Worm (Caenorhabditis elegans) whole organism, L1 larva: Measurements from ENCODE around the gene col-172.

Experiments
- aha-1 ChIP-seq: fragments of 150-350 bp; optimal IDR thresholded peaks from 2 replicates; lab custom pipeline; 2014; ENCODE audit warnings: missing biosample characterization, missing genetic modification characterization
- alr-1 ChIP-seq: fragments of 200-800 bp; sonication (Bioruptor generic); optimal IDR thresholded peaks from 2 replicates; lab custom pipeline; 2018; ENCODE audit warnings: borderline replicate concordance, mild to moderate bottlenecking, missing genetic modification characterization, missing compliant biosample characterization
- ceh-63 ChIP-seq: fragments of 200-800 bp; sonication (Bioruptor generic); optimal IDR thresholded peaks from 2 replicates; lab custom pipeline; 2018; ENCODE audit warnings: mild to moderate bottlenecking, missing genetic modification characterization, missing compliant biosample characterization
- ces-1 ChIP-seq: fragments of 150-350 bp; optimal IDR thresholded peaks from 2 replicates; lab custom pipeline; 2014; ENCODE audit warnings: missing biosample characterization, missing genetic modification reagents, missing genetic modification characterization
- dpl-1 ChIP-seq, 3 experiments: fragments of 150-350 bp in 2 of 3; sonication (generic microtip) in 1 of 3; optimal IDR thresholded peaks; 2 replicates each; lab custom pipeline; 2014 to 2017; ENCODE audit warnings: missing biosample characterization in 3 of 3, missing genetic modification characterization in 3 of 3, missing genetic modification reagents in 3 of 3
- dsc-1 ChIP-seq: sonication (generic microtip); optimal IDR thresholded peaks from 2 replicates; lab custom pipeline; 2016; ENCODE audit warnings: mild to moderate bottlenecking, missing genetic modification characterization, missing compliant biosample characterization
- efl-3 ChIP-seq: fragments of 200-800 bp; sonication (Bioruptor generic); optimal IDR thresholded peaks from 2 replicates; lab custom pipeline; 2018; ENCODE audit warnings: mild to moderate bottlenecking, missing genetic modification characterization, missing compliant biosample characterization
- egl-13 ChIP-seq: sonication (generic microtip); optimal IDR thresholded peaks from 2 replicates; lab custom pipeline; 2016; ENCODE audit warnings: missing genotype, missing genetic modification reagents, missing genetic modification characterization, missing compliant biosample characterization
- egl-27 ChIP-seq, 2 experiments: fragments of 150-350 bp in 1 of 2; sonication (generic microtip); optimal IDR thresholded peaks; 3 replicates each; lab custom pipeline; 2017 to 2018; ENCODE audit warnings: missing biosample characterization in 2 of 2, missing genetic modification characterization in 2 of 2, missing genetic modification reagents in 2 of 2
- elt-2 ChIP-seq: sonication (generic microtip); optimal IDR thresholded peaks from 2 replicates; lab custom pipeline; 2016; ENCODE audit warnings: missing genetic modification characterization, mild to moderate bottlenecking, inconsistent platforms, missing compliant biosample characterization, missing genetic modification reagents
- elt-3 ChIP-seq, 6 experiments: fragments of 150-350 bp in 1 of 6; sonication (generic microtip); optimal IDR thresholded peaks; 2 replicates each; lab custom pipeline; 2017 to 2018; ENCODE audit warnings: missing biosample characterization in 6 of 6, missing genetic modification characterization in 6 of 6, inconsistent platforms in 1 of 6
- fkh-10 ChIP-seq: sonication (generic microtip); optimal IDR thresholded peaks from 2 replicates; lab custom pipeline; 2017; ENCODE audit warnings: missing biosample characterization, missing genetic modification reagents, missing genetic modification characterization
- fkh-8 ChIP-seq: sonication (generic microtip); optimal IDR thresholded peaks from 2 replicates; lab custom pipeline; 2016; ENCODE audit warnings: mild to moderate bottlenecking, missing genetic modification characterization, missing compliant biosample characterization
- hlh-17 ChIP-seq: fragments of 200-800 bp; sonication (Bioruptor generic); optimal IDR thresholded peaks from 2 replicates; lab custom pipeline; 2018; ENCODE audit warnings: missing genetic modification characterization, mild to moderate bottlenecking, missing compliant biosample characterization, moderate library complexity, borderline replicate concordance
- hlh-4 ChIP-seq: sonication (generic microtip); optimal IDR thresholded peaks from 2 replicates; lab custom pipeline; 2016; ENCODE audit warnings: mild to moderate bottlenecking, missing genetic modification characterization, missing compliant biosample characterization
- hpl-2 ChIP-seq: fragments of 150-350 bp; optimal IDR thresholded peaks from 2 replicates; lab custom pipeline; 2014; ENCODE audit warnings: missing biosample characterization, missing genetic modification reagents, missing genetic modification characterization
- lin-14 ChIP-seq: fragments of 200-800 bp; sonication (Bioruptor generic); optimal IDR thresholded peaks from 2 replicates; lab custom pipeline; 2018; ENCODE audit warnings: mild to moderate bottlenecking, missing genetic modification characterization, moderate library complexity, missing compliant biosample characterization
- nhr-20 ChIP-seq: sonication (generic microtip); optimal IDR thresholded peaks from 2 replicates; lab custom pipeline; 2016; ENCODE audit warnings: mild to moderate bottlenecking, missing genetic modification characterization, missing compliant biosample characterization
- nhr-47 ChIP-seq: sonication (generic microtip); optimal IDR thresholded peaks from 2 replicates; lab custom pipeline; 2016; ENCODE audit warnings: mild to moderate bottlenecking, missing genetic modification characterization, moderate library complexity, missing compliant biosample characterization
- nhr-85 ChIP-seq: sonication (generic microtip); peaks from one replicate; lab custom pipeline; 2016; ENCODE audit warnings: missing genetic modification characterization, inconsistent platforms, missing compliant biosample characterization
- skn-1 ChIP-seq: fragments of 150-350 bp; optimal IDR thresholded peaks from 2 replicates; lab custom pipeline; 2014; ENCODE audit warnings: missing biosample characterization, missing genetic modification characterization
- snu-23 ChIP-seq: sonication (generic microtip); optimal IDR thresholded peaks from 2 replicates; lab custom pipeline; 2016; ENCODE audit warnings: missing genetic modification characterization, missing compliant biosample characterization
- tbx-2 ChIP-seq: sonication (generic microtip); optimal IDR thresholded peaks from 2 replicates; lab custom pipeline; 2016; ENCODE audit warnings: missing genetic modification characterization, missing compliant biosample characterization
- unc-130 ChIP-seq: fragments of 150-350 bp; optimal IDR thresholded peaks from 2 replicates; lab custom pipeline; 2017; ENCODE audit warnings: missing biosample characterization, missing genetic modification characterization, inconsistent platforms
- unc-98 ChIP-seq: fragments of 200-800 bp; sonication (Bioruptor generic); IDR thresholded peaks from 2 replicates; pipeline ENCODE4 v1.3.6; 2022; ENCODE audit warnings: missing genetic modification characterization, missing compliant biosample characterization
- vab-15 ChIP-seq: sonication (generic microtip); optimal IDR thresholded peaks from 2 replicates; lab custom pipeline; 2017; ENCODE audit warnings: missing genotype, mild to moderate bottlenecking, missing genetic modification characterization, missing compliant biosample characterization
- zip-4 ChIP-seq: fragments of 200-800 bp; sonication (Bioruptor generic); optimal IDR thresholded peaks from 2 replicates; lab custom pipeline; 2018; ENCODE audit warnings: mild to moderate bottlenecking, missing genetic modification characterization, moderate library complexity, missing compliant biosample characterization
- ztf-11 ChIP-seq, 2 experiments: sonication (generic microtip); optimal IDR thresholded peaks; 2 replicates each; lab custom pipeline; 2016 to 2017; ENCODE audit warnings: missing genetic modification characterization in 2 of 2, missing biosample characterization in 1 of 2, missing compliant biosample characterization in 1 of 2

Gene col-172

DNA sequence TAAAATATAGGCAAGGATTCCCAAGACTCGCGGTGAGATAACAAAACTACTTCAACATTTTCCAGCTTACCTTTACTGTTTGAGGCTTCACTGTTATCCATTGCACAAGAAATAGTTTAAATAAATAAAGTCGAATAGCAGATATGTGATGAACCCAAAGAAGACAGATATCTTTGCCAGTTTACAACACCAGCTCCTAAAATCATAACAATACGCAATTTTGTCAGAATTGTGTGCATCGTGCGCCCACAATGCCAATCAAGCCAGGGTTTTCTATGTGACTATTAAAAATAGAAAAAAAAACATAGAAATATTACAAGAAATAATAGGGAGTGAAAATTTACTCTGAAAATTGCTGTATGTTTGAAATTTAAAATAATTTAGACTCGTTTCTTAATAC is 10.1 kb downstream of the col-172 start, which contains the start of gene F38B6.8:
TSS of gene F38B6.8 (minus strand) at position 101 of the 400 bp plus-strand sequence.
- TF ChIP-seq lin-14 (GFP tag; lab: Kevin White, UChicago) (no peak), elt-2 (tag; lab: Kevin White, UChicago) (no peak), elt-3 (tag; optimal IDR thresholded peaks at IDR 0.05; lab: Kevin White, UChicago) (no peak), hlh-4 (no peak), aha-1 (tag; lab: Kevin White, UChicago) (no peak), egl-27 (tag; optimal IDR thresholded peaks at IDR 0.05; lab: Kevin White, UChicago) (no peak), unc-98 (GFP tag; lab: Robert Waterston, UW) (no peak), efl-3 (GFP tag; lab: Kevin White, UChicago) (no peak), snu-23 (no peak), zip-4 (GFP tag; lab: Kevin White, UChicago) (no peak), ztf-11 (tag; optimal IDR thresholded peaks at IDR 0.05; lab: Kevin White, UChicago) (no peak), hlh-17 (GFP tag; lab: Kevin White, UChicago) (no peak)

DNA sequence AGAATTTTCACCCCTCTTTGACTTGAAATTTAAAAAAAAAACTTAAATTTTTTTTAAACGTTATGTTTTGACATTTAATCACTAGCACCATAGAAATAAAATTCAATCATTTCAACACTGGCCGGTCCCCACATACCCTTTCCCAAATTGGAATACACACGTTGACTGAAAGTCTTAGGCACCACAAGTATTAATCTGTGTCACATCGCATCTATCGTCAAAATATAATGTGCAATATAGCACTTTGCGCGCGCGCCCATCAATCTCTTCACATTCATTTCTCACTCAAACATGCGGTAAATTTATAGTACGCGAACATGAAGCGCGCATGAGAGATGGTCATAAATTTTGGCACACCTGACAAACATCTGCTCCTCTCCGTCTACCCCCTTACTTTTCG is 14.7 kb downstream of the col-172 start:
- no peak for TF ChIP-seq ceh-63 (GFP tag; lab: Kevin White, UChicago)
- TF ChIP-seq egl-13 (tag; lab: Kevin White, UChicago), result peak; percentile 36
- no peak for TF ChIP-seq nhr-20
- TF ChIP-seq tbx-2 (tag; lab: Kevin White, UChicago), result peak; percentile 29
- TF ChIP-seq vab-15 (tag; lab: Kevin White, UChicago), result peak; percentile 1

ce11 chrX:6687756-6688155 is 15.1 kb downstream of the col-172 start:
- no peak for TF ChIP-seq unc-130
- peak; percentile 85 for TF ChIP-seq ceh-63 (GFP tag; lab: Kevin White, UChicago)
- TF ChIP-seq dsc-1 (tag; lab: Kevin White, UChicago), result peak; percentile 50

- TF ChIP-seq hpl-2 (GFP tag; lab: Kevin White, UChicago) (no peak), dsc-1 (tag; lab: Kevin White, UChicago) (peak; percentile 66), lin-14 (GFP tag; lab: Kevin White, UChicago) (no peak)
Measured at ce11 chrX:6688953-6689562, 16.4 kb downstream of the col-172 start.

DNA sequence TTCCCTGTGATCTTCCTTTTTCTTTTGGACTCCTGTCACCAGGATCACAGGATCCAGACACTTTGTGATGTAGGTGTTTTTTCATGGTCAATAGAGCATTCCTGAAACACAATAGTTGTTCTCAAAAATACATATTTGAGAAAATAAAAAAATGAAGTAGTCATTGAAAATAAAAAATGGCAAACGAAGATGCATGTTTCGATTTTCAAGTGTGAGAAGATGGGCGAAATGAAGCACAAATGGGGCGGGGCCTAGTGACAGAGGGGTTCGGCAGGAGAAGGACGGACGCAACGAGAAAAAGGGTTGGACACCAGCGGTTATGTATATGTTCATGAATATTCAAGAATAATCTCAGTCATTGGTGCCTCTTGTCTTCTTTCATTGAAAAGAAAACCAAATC is 17.4 kb downstream of the col-172 start, which contains the start of gene F38B6.6:
TSS of gene F38B6.6 (minus strand) at position 101 of the 400 bp plus-strand sequence.
- TF ChIP-seq nhr-85 (tag; lab: Kevin White, UChicago) (no peak), fkh-10 (GFP tag; lab: Kevin White, UChicago) (peak; percentile 40)

DNA sequence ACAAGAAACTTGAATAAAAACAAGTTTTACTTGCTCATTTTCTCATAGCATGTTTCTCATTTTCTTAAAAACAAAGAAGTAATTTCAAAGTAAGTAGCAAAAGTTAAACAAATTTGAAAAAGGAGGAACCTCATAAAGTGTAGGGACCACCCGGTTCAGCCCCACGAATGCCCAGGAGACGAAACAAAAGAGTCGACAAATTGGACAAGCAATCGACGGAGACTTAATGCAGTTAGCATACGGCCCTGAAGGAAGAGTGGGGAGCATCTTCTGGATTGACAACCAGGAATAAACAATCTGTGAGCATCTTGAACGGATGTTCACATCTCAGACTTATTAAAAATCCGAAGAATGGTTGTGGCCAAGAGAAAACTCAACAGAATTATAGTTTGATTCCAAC is 19.0 kb downstream of the col-172 start:
- no peak for TF ChIP-seq alr-1 (tag; lab: Kevin White, UChicago)
- no peak for TF ChIP-seq hlh-17 (GFP tag; lab: Kevin White, UChicago)
- TF ChIP-seq nhr-47, result no peak
- no peak for TF ChIP-seq efl-3 (GFP tag; lab: Kevin White, UChicago)
- TF ChIP-seq skn-1 (tag; lab: Kevin White, UChicago), result no peak
- TF ChIP-seq ces-1 (GFP tag; lab: Kevin White, UChicago), result no peak
- no peak for TF ChIP-seq dpl-1 (GFP tag; optimal IDR thresholded peaks at IDR 0.05; lab: Kevin White, UChicago)
- TF ChIP-seq fkh-8 (tag; lab: Kevin White, UChicago), result no peak
- TF ChIP-seq elt-3 (tag; optimal IDR thresholded peaks at IDR 0.05; lab: Kevin White, UChicago), result no peak
- TF ChIP-seq zip-4 (GFP tag; lab: Kevin White, UChicago), result no peak
- no peak for TF ChIP-seq tbx-2 (tag; lab: Kevin White, UChicago)
